Worm (Caenorhabditis elegans): ENCODE results near the gene C40A11.7.

- TF ChIP-seq fkh-10 (GFP tag; optimal IDR thresholded peaks at IDR 0.05) = no peak
- TF ChIP-seq egl-27 (tag; optimal IDR thresholded peaks at IDR 0.05) = no peak
- no peak for TF ChIP-seq skn-1 (tag; optimal IDR thresholded peaks at IDR 0.05)
- TF ChIP-seq ceh-82 (tag; optimal IDR thresholded peaks at IDR 0.05) = no peak
- TF ChIP-seq zip-2 (tag; optimal IDR thresholded peaks at IDR 0.05) = no peak
- no peak for TF ChIP-seq nhr-25 (tag; optimal IDR thresholded peaks at IDR 0.05; ENCODE audit: borderline replicate concordance, insufficient read depth)
- TF ChIP-seq arid-1 (GFP tag; conservative IDR thresholded peaks at IDR 0.05) = no peak
- TF ChIP-seq fos-1 (tag; optimal IDR thresholded peaks at IDR 0.05) = no peak
- no peak for TF ChIP-seq ces-1 (GFP tag; optimal IDR thresholded peaks at IDR 0.05)
- no peak for TF ChIP-seq ceh-32 (tag; optimal IDR thresholded peaks at IDR 0.05; ENCODE audit: poor library complexity)
- TF ChIP-seq pqm-1 (tag; optimal IDR thresholded peaks at IDR 0.05) = no peak
- TF ChIP-seq pha-4 (GFP tag; IDR thresholded peaks at IDR 0.05) = no peak
- no peak for TF ChIP-seq pha-4 (tag; optimal IDR thresholded peaks at IDR 0.05)
- no peak for TF ChIP-seq nhr-41 (GFP tag; IDR thresholded peaks at IDR 0.05)
- TF ChIP-seq ama-1 (optimal IDR thresholded peaks at IDR 0.05) = no peak
Observed at ce11 chrII:2168374-2168773, 18.0 kb upstream of the C40A11.7 start, which contains the start of gene fbxb-38.
